Worm (Caenorhabditis elegans): ENCODE results near the gene dod-3.

dod-3 gene

ce11 chrV:2771560-2771959 is 40.7 kb upstream of the dod-3 start, which contains the start of gene srh-56:
Gene srh-56 (plus strand): TSS chrV:2771860.
- TF ChIP-seq daf-12 (tag; optimal IDR thresholded peaks at IDR 0.05) (no peak), fos-1 (tag; optimal IDR thresholded peaks at IDR 0.05) (no peak), nhr-111 (GFP tag; optimal IDR thresholded peaks at IDR 0.05) (no peak), unc-39 (tag; optimal IDR thresholded peaks at IDR 0.05) (no peak), rbr-2 (tag; optimal IDR thresholded peaks at IDR 0.05) (no peak), madf-5 (GFP tag; IDR thresholded peaks at IDR 0.05) (no peak), mxl-2 (GFP tag; conservative IDR thresholded peaks at IDR 0.05) (no peak), vab-7 (GFP tag; IDR thresholded peaks at IDR 0.05) (no peak), pqm-1 (tag; optimal IDR thresholded peaks at IDR 0.05) (no peak), F44E2.7 (GFP tag; IDR thresholded peaks at IDR 0.05) (no peak), lsy-2 (tag; optimal IDR thresholded peaks at IDR 0.05) (no peak), jun-1 (tag; optimal IDR thresholded peaks at IDR 0.05) (no peak)

ce11 chrV:2769754-2770153 is 38.9 kb upstream of the dod-3 start, which contains the start of gene dhs-15:
Gene dhs-15 (minus strand): TSS chrV:2769854.
- TF ChIP-seq F49E8.2 (tag; optimal IDR thresholded peaks at IDR 0.05; ENCODE audit: borderline replicate concordance) = no peak
- TF ChIP-seq ceh-32 (tag; optimal IDR thresholded peaks at IDR 0.05; ENCODE audit: poor library complexity) = no peak
- no peak for TF ChIP-seq lin-38 (GFP tag; IDR thresholded peaks at IDR 0.05)
- TF ChIP-seq lin-39 (tag; optimal IDR thresholded peaks at IDR 0.05) = no peak
- no peak for TF ChIP-seq zag-1 (tag; optimal IDR thresholded peaks at IDR 0.05)
- TF ChIP-seq nhr-10 (tag; optimal IDR thresholded peaks at IDR 0.05) = no peak

ce11 chrV:2767465-2767864 is 36.6 kb upstream of the dod-3 start, which contains the start of gene R05D8.9:
Gene R05D8.9 (minus strand): TSS chrV:2767565.
- no peak for TF ChIP-seq F49E8.2 (tag; optimal IDR thresholded peaks at IDR 0.05; ENCODE audit: borderline replicate concordance)
- TF ChIP-seq unc-62 (GFP tag; optimal IDR thresholded peaks at IDR 0.05 in 1 of 2) = peak in 1 of 2 experiments; percentile 64
- TF ChIP-seq unc-62 (tag; optimal IDR thresholded peaks at IDR 0.05) = no peak
- no peak for TF ChIP-seq lin-1 (GFP tag; IDR thresholded peaks at IDR 0.05)
- TF ChIP-seq nhr-28 (tag; optimal IDR thresholded peaks at IDR 0.05) = peak; percentile 78

ce11 chrV:2765052-2765451 is 34.2 kb upstream of the dod-3 start, which contains the start of gene dhs-14:
Gene dhs-14 (minus strand): TSS chrV:2765200.
- TF ChIP-seq nhr-77 (tag; optimal IDR thresholded peaks at IDR 0.05) = peak; percentile 81
- peak; percentile 65 for TF ChIP-seq pqm-1 (tag; optimal IDR thresholded peaks at IDR 0.05)
- peak; percentile 92 for TF ChIP-seq nhr-28 (tag; optimal IDR thresholded peaks at IDR 0.05)
- TF ChIP-seq php-3 (GFP tag; IDR thresholded peaks at IDR 0.05) = 0 out of 2 replicates have a peak, but pooled peaks have one; percentile 11
- no peak for TF ChIP-seq daf-16 (GFP tag; optimal IDR thresholded peaks at IDR 0.05)
- TF ChIP-seq daf-16 (tag; optimal IDR thresholded peaks at IDR 0.05) = peak; percentile 76
- TF ChIP-seq dmd-6 (GFP tag; IDR thresholded peaks at IDR 0.05) = peak; percentile 71
- peak; percentile 25 for TF ChIP-seq hlh-11 (tag; optimal IDR thresholded peaks at IDR 0.05)
- no peak for TF ChIP-seq dve-1 (tag; optimal IDR thresholded peaks at IDR 0.05; ENCODE audit: insufficient read depth)
- TF ChIP-seq sdz-12 (GFP tag; optimal IDR thresholded peaks at IDR 0.05) = no peak

ce11 chrV:2763105-2763504 is 32.2 kb upstream of the dod-3 start, which contains the start of gene R05D8.7:
Gene R05D8.7 (minus strand): TSS chrV:2763208.
- TF ChIP-seq ZK337.2 (GFP tag; IDR thresholded peaks at IDR 0.05) = no peak
- no peak for TF ChIP-seq unc-130 (GFP tag; optimal IDR thresholded peaks at IDR 0.05)
- TF ChIP-seq nhr-28 (tag; optimal IDR thresholded peaks at IDR 0.05) = peak; percentile 54
- TF ChIP-seq daf-16 (GFP tag; optimal IDR thresholded peaks at IDR 0.05) = no peak
- TF ChIP-seq daf-16 (tag; optimal IDR thresholded peaks at IDR 0.05) = no peak
- no peak for TF ChIP-seq lin-29 (GFP tag; IDR thresholded peaks at IDR 0.05)
- TF ChIP-seq fkh-10 (GFP tag; optimal IDR thresholded peaks at IDR 0.05) = no peak
- no peak for TF ChIP-seq nhr-10 (tag; optimal IDR thresholded peaks at IDR 0.05)
